Fruit fly (Drosophila melanogaster) Kc167 (cell line): ENCODE measurements around the gene Dhc36C.

ENCODE experiments used
- Myc ChIP-seq: fragments of >200 bp; optimal IDR thresholded peaks from 2 replicates; lab custom pipeline; 2017; ENCODE audit warnings: missing external identifiers
- Sin3A ChIP-seq: fragments of >200 bp; optimal IDR thresholded peaks from 2 replicates; lab custom pipeline; 2018; ENCODE audit warnings: missing external identifiers
- h ChIP-seq: fragments of >200 bp; optimal IDR thresholded peaks from 3 replicates; lab custom pipeline; 2018; ENCODE audit warnings: missing external identifiers
- insv ChIP-seq: fragments of >200 bp; optimal IDR thresholded peaks from 3 replicates; lab custom pipeline; 2018; ENCODE audit warnings: missing external identifiers
- psq ChIP-seq: fragments of >200 bp; optimal IDR thresholded peaks from 2 replicates; lab custom pipeline; 2017; ENCODE audit warnings: missing external identifiers
- ttk ChIP-seq: sonication (Bioruptor generic); optimal IDR thresholded peaks from 2 replicates; lab custom pipeline; 2017; ENCODE audit warnings: missing external identifiers

dm6 chr2L:17564682-17565081, 63.5 kb downstream of the Dhc36C start:
- TF ChIP-seq h (no peak), psq (no peak), insv (lab: Kevin White, UChicago) (no peak), Myc (lab: Kevin White, UChicago) (no peak), ttk (no peak), Sin3A (no peak)
